Worm (Caenorhabditis elegans): ENCODE measurements around the gene F37C4.8.

- TF ChIP-seq fkh-8 (tag; optimal IDR thresholded peaks at IDR 0.05) (no peak), nhr-77 (tag; optimal IDR thresholded peaks at IDR 0.05) (no peak), ceh-90 (tag; optimal IDR thresholded peaks at IDR 0.05) (no peak), sptf-1 (tag; optimal IDR thresholded peaks at IDR 0.05) (no peak), tbx-2 (tag; optimal IDR thresholded peaks at IDR 0.05) (no peak), fos-1 (tag; optimal IDR thresholded peaks at IDR 0.05) (no peak)
These were observed 13.8 kb downstream of the F37C4.8 start, which contains the start of gene F37C4.4 for ce11 chrIV:3867252-3867651.

Measured in whole organism, L1 larva.